Worm (Caenorhabditis elegans): ENCODE data around the gene cyp-35A2.
"Not testable (repeated sequence)": the region's sequence is repeated elsewhere in the genome, so short reads cannot be mapped to it uniquely, and the experiment has no call there.

cyp-35A2 gene

DNA sequence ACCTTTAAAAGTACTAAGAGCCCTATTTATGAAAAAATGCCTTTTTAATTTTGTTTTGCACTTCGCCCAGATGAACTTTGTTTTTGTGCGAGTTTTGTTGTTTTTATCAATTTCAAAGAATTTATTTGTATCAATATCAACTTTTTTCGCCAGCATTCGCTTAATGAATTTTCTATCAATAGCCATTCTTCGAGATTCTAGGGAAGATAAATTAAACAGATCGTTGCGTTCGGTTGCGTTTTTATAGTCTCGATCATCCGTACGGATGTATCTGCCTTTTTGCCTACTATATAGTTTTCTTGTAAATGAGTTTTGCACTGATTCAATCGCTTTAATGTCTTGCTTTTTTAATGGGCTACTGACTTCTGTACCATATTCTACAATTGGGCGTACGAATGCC, 18.5 kb downstream of the cyp-35A2 start, which contains the start of gene nhr-147:
TSS of gene nhr-147 (plus strand) at position 301 of the 400 bp plus-strand sequence.
- TF ChIP-seq flt-1 (GFP tag; IDR thresholded peaks at IDR 0.05); tra-4 (tag; optimal IDR thresholded peaks at IDR 0.05); hnd-1 (tag; optimal IDR thresholded peaks at IDR 0.05): not testable (repeated sequence)

DNA sequence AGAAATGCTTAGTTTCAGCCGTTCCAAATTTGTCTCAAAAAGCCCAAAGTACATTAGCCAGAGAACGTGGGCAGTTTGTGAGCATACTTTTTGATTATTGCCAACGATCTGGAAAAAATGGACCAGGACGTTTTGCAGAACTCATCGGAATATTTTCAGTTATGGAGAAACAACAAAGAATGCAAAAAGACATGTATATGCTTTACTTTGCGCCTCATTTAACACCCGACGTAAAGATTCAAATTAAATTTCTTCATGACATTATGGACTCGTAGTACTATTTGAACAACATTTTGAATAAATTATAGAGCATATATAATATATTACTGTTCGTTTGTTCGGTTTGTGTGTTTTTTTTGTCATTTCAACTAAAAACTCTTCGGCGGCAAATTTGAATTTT, 20.5 kb downstream of the cyp-35A2 start, which contains the start of gene srh-244:
TSS of gene srh-244 (plus strand) at position 301 of the 400 bp plus-strand sequence.
- no peak for TF ChIP-seq tbx-37 (GFP tag; conservative IDR thresholded peaks at IDR 0.05)

DNA sequence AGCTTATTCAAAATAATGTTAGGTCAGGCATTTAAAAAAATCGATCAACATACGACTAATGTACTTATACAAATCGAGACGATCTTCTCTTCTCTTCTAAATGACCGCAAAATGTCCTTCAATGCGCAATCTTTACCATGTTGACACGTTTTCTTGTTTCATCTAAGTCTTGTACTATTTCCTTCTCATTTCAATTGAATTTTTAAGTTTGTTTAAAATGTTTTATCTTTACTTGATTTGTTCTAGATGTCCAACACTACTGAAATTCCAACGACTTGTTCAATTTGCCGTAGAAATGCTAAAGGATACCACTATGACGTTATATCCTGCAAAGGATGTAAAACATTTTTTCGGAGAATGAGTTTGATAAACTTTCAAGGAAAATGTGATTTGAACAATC, 22.0 kb downstream of the cyp-35A2 start, which contains the start of the genes nhr-263 and nhr-148:
TSS of gene nhr-263 (minus strand) at position 101 of the 400 bp plus-strand sequence.
TSS of gene nhr-148 (plus strand) at position 215 of the 400 bp plus-strand sequence.
- TF ChIP-seq sea-1 (GFP tag; conservative IDR thresholded peaks at IDR 0.05), result no peak
- no peak for TF ChIP-seq scrt-1 (GFP tag; IDR thresholded peaks at IDR 0.05)
- TF ChIP-seq flt-1 (GFP tag; IDR thresholded peaks at IDR 0.05), result no peak

ce11 chrV:7339831-7340230, 24.2 kb downstream of the cyp-35A2 start, which contains the start of gene srh-187:
Gene srh-187 (minus strand): TSS chrV:7339931.
- no peak for TF ChIP-seq sea-1 (GFP tag; conservative IDR thresholded peaks at IDR 0.05)
- TF ChIP-seq tbx-37 (GFP tag; conservative IDR thresholded peaks at IDR 0.05), result no peak
- TF ChIP-seq ceh-36 (tag; optimal IDR thresholded peaks at IDR 0.05), result no peak
- no peak for TF ChIP-seq hmg-4 (GFP tag; optimal IDR thresholded peaks at IDR 0.05)
- TF ChIP-seq ama-1 (optimal IDR thresholded peaks at IDR 0.05), result no peak
- TF ChIP-seq scrt-1 (GFP tag; IDR thresholded peaks at IDR 0.05), result no peak
- no peak for TF ChIP-seq tbx-11 (GFP tag; IDR thresholded peaks at IDR 0.05)
- no peak for TF ChIP-seq ceh-13 (GFP tag; optimal IDR thresholded peaks at IDR 0.05)

ce11 chrV:7337218-7337617, 26.8 kb downstream of the cyp-35A2 start, which contains the start of gene F10G2.7:
Gene F10G2.7 (minus strand): TSS chrV:7337318.
- not testable (repeated sequence) for TF ChIP-seq ets-7 (tag; optimal IDR thresholded peaks at IDR 0.05); flt-1 (GFP tag; IDR thresholded peaks at IDR 0.05); ceh-36 (tag; optimal IDR thresholded peaks at IDR 0.05)

DNA sequence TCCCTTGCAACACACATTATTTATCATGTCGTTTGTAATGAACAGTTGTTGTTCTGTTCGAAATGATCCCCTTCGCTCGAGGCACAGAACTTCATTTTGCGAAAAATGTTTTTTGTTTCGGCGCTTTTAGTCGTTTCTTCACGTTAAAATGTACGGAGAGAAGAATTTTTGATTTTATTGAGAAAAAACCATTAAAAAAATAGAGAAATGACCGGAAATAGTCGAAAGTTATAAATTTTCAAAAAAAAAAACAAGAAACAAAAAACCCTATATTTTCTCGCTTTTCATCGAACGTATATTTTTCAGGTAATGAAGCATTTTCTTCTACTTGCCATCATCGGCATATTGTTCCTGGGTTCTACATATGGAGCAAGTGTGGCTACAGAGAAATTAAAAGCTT, 31.7 kb downstream of the cyp-35A2 start, which contains the start of gene F10G2.1:
TSS of gene F10G2.1 (plus strand) at position 301 of the 400 bp plus-strand sequence.
- TF ChIP-seq tra-4 (tag; optimal IDR thresholded peaks at IDR 0.05) (no peak), ets-7 (tag; optimal IDR thresholded peaks at IDR 0.05) (no peak), scrt-1 (GFP tag; IDR thresholded peaks at IDR 0.05) (no peak), flt-1 (GFP tag; IDR thresholded peaks at IDR 0.05) (no peak), hmg-4 (GFP tag; optimal IDR thresholded peaks at IDR 0.05) (no peak), hnd-1 (tag; optimal IDR thresholded peaks at IDR 0.05) (no peak), ceh-13 (GFP tag; optimal IDR thresholded peaks at IDR 0.05) (no peak), tbx-37 (GFP tag; conservative IDR thresholded peaks at IDR 0.05) (no peak), hmbx-1 (tag; optimal IDR thresholded peaks at IDR 0.05) (no peak), tbx-11 (GFP tag; IDR thresholded peaks at IDR 0.05) (no peak)

ce11 chrV:7330868-7331267, 33.1 kb downstream of the cyp-35A2 start, which contains the start of gene F10G2.2:
Gene F10G2.2 (plus strand): TSS chrV:7331168.
- TF ChIP-seq flt-1 (GFP tag; IDR thresholded peaks at IDR 0.05) (no peak), tra-4 (tag; optimal IDR thresholded peaks at IDR 0.05) (no peak), F13C5.2 (tag; optimal IDR thresholded peaks at IDR 0.05) (no peak), B0310.2 (tag; optimal IDR thresholded peaks at IDR 0.05) (no peak), scrt-1 (GFP tag; IDR thresholded peaks at IDR 0.05) (no peak), aly-1 (tag; optimal IDR thresholded peaks at IDR 0.05) (no peak), hnd-1 (tag; optimal IDR thresholded peaks at IDR 0.05) (no peak), hmbx-1 (tag; optimal IDR thresholded peaks at IDR 0.05) (no peak), ets-7 (tag; optimal IDR thresholded peaks at IDR 0.05) (no peak), ama-1 (optimal IDR thresholded peaks at IDR 0.05) (no peak), ceh-13 (GFP tag; optimal IDR thresholded peaks at IDR 0.05) (no peak), hmg-4 (GFP tag; optimal IDR thresholded peaks at IDR 0.05) (no peak), pes-1 (GFP tag; IDR thresholded peaks at IDR 0.05) (no peak), ceh-36 (tag; optimal IDR thresholded peaks at IDR 0.05) (no peak), tbx-37 (GFP tag; conservative IDR thresholded peaks at IDR 0.05) (no peak), sea-1 (GFP tag; conservative IDR thresholded peaks at IDR 0.05) (no peak)

ce11 chrV:7328092-7328491, 35.9 kb downstream of the cyp-35A2 start, which contains the start of gene clec-7:
Gene clec-7 (plus strand): TSS chrV:7328392.
- TF ChIP-seq ceh-36 (tag; optimal IDR thresholded peaks at IDR 0.05), result no peak
- no peak for TF ChIP-seq ets-7 (tag; optimal IDR thresholded peaks at IDR 0.05)
- TF ChIP-seq flt-1 (GFP tag; IDR thresholded peaks at IDR 0.05), result no peak
- no peak for TF ChIP-seq hmg-4 (GFP tag; optimal IDR thresholded peaks at IDR 0.05)
- TF ChIP-seq tbx-11 (GFP tag; IDR thresholded peaks at IDR 0.05), result no peak

ce11 chrV:7326928-7327327, 37.1 kb downstream of the cyp-35A2 start, which contains the start of gene F10G2.4:
Gene F10G2.4 (plus strand): TSS chrV:7327228.
- no peak for TF ChIP-seq ama-1 (optimal IDR thresholded peaks at IDR 0.05)
- TF ChIP-seq scrt-1 (GFP tag; IDR thresholded peaks at IDR 0.05), result no peak
- no peak for TF ChIP-seq sea-1 (GFP tag; conservative IDR thresholded peaks at IDR 0.05)
- no peak for TF ChIP-seq B0310.2 (tag; optimal IDR thresholded peaks at IDR 0.05)
